Fruit fly (Drosophila melanogaster) whole organism, embryonic: ENCODE data around the gene Sp1.

Experiments
- CG10267 ChIP-seq: fragments of 200-800 bp; sonication (Bioruptor generic); optimal IDR thresholded peaks from 2 replicates; lab custom pipeline; 2018; ENCODE audit warnings: missing biosample characterization, mild to moderate bottlenecking, missing genetic modification characterization, moderate library complexity
- CG10959 ChIP-seq: fragments of 200-800 bp; sonication (Bioruptor generic); IDR thresholded peaks from 2 replicates; pipeline ENCODE4 v1.3.6; 2022; ENCODE audit warnings: missing biosample characterization, missing genetic modification characterization
- CG11247 ChIP-seq: fragments of 200-800 bp; sonication (Bioruptor generic); IDR thresholded peaks from 2 replicates; pipeline ENCODE4 v1.3.6; 2022; ENCODE audit warnings: missing biosample characterization, missing genetic modification characterization
- CG11456 ChIP-seq: fragments of 200-800 bp; sonication (Bioruptor generic); IDR thresholded peaks from 3 replicates; pipeline ENCODE4 v1.3.6; 2022; ENCODE audit warnings: missing biosample characterization, missing genetic modification characterization
- CG11723 ChIP-seq: fragments of 200-800 bp; sonication (Bioruptor generic); optimal IDR thresholded peaks from 2 replicates; lab custom pipeline; 2017; ENCODE audit warnings: missing biosample characterization, mild to moderate bottlenecking, missing genetic modification characterization
- CG12236 ChIP-seq: fragments of 200-800 bp; sonication (Bioruptor generic); optimal IDR thresholded peaks from 2 replicates; lab custom pipeline; 2016; ENCODE audit warnings: missing biosample characterization, missing genetic modification characterization
- CG14014 ChIP-seq: fragments of 200-800 bp; sonication (Bioruptor generic); IDR thresholded peaks from 2 replicates; pipeline ENCODE4 v1.3.6; 2022; ENCODE audit warnings: missing biosample characterization, missing genetic modification characterization
- CG1602 ChIP-seq: fragments of 200-800 bp; sonication (Bioruptor generic); optimal IDR thresholded peaks from 3 replicates; lab custom pipeline; 2016; ENCODE audit warnings: missing biosample characterization, missing genetic modification characterization
- CG16779 ChIP-seq: fragments of 200-800 bp; sonication (Bioruptor generic); IDR thresholded peaks from 2 replicates; pipeline ENCODE4 v1.3.6; 2022; ENCODE audit warnings: missing biosample characterization, missing genetic modification characterization
- CG17359 ChIP-seq: fragments of 200-800 bp; sonication (Bioruptor generic); optimal IDR thresholded peaks from 3 replicates; lab custom pipeline; 2018; ENCODE audit warnings: missing biosample characterization, mild to moderate bottlenecking, missing genetic modification characterization, moderate library complexity
- CG17612 ChIP-seq: fragments of 200-800 bp; sonication (Bioruptor generic); IDR thresholded peaks from 2 replicates; pipeline ENCODE4 v1.3.6; 2022; ENCODE audit warnings: missing biosample characterization, missing genetic modification characterization
- CG18262 ChIP-seq: fragments of 200-800 bp; optimal IDR thresholded peaks from 3 replicates; lab custom pipeline; 2019; ENCODE audit warnings: missing biosample characterization, mild to moderate bottlenecking, missing genetic modification characterization, moderate library complexity
- CG31224 ChIP-seq: fragments of 200-800 bp; sonication (Bioruptor generic); IDR thresholded peaks from 2 replicates; pipeline ENCODE4 v1.3.6; 2022; ENCODE audit warnings: missing biosample characterization, missing genetic modification characterization
- CG3407 ChIP-seq: fragments of 200-800 bp; sonication (Bioruptor generic); optimal IDR thresholded peaks from 2 replicates; lab custom pipeline; 2018; ENCODE audit warnings: missing biosample characterization, mild to moderate bottlenecking, missing genetic modification characterization
- CG4360 ChIP-seq: fragments of 200-800 bp; sonication (Bioruptor generic); IDR thresholded peaks from 2 replicates; pipeline ENCODE4 v1.3.6; 2022; ENCODE audit warnings: missing biosample characterization, missing genetic modification characterization
- CG43689 ChIP-seq: fragments of 200-800 bp; sonication (Bioruptor generic); IDR thresholded peaks from 2 replicates; pipeline ENCODE4 v1.3.6; 2022; ENCODE audit warnings: missing biosample characterization, missing genetic modification characterization
- CG6813 ChIP-seq: fragments of 200-800 bp; sonication (Bioruptor generic); optimal IDR thresholded peaks from 2 replicates; lab custom pipeline; 2017; ENCODE audit warnings: missing biosample characterization, missing genetic modification characterization, mild to moderate bottlenecking, moderate library complexity, missing genetic modification reagents
- CG8359 ChIP-seq: fragments of 200-800 bp; sonication (Bioruptor generic); optimal IDR thresholded peaks from 2 replicates; lab custom pipeline; 2017; ENCODE audit warnings: missing biosample characterization, mild to moderate bottlenecking, missing genetic modification characterization, borderline replicate concordance
- CG8924 ChIP-seq: fragments of 200-800 bp; optimal IDR thresholded peaks from 3 replicates; lab custom pipeline; 2019; ENCODE audit warnings: missing biosample characterization, mild to moderate bottlenecking, missing genetic modification characterization, moderate library complexity
- D ChIP-seq, 2 experiments: fragments of 200-800 bp in 1 of 2; fragments of >200 bp in 1 of 2; sonication (Bioruptor generic) in 1 of 2; optimal IDR thresholded peaks; 2 replicates in 1 of 2; 3 replicates in 1 of 2; lab custom pipeline; 2017; ENCODE audit warnings: mild to moderate bottlenecking in 1 of 2, missing biosample characterization in 1 of 2, missing genetic modification characterization in 1 of 2, missing genetic modification reagents in 1 of 2
- D19B ChIP-seq: fragments of 200-800 bp; sonication (Bioruptor generic); optimal IDR thresholded peaks from 2 replicates; lab custom pipeline; 2017; ENCODE audit warnings: missing biosample characterization, mild to moderate bottlenecking, missing genetic modification characterization
- Dbx ChIP-seq: fragments of 200-800 bp; sonication (Bioruptor generic); IDR thresholded peaks from 3 replicates; pipeline ENCODE4 v1.3.6; 2022; ENCODE audit warnings: missing biosample characterization, missing genetic modification characterization
- Dek ChIP-seq: fragments of 200-800 bp; sonication (Bioruptor generic); optimal IDR thresholded peaks from 3 replicates; lab custom pipeline; 2019; ENCODE audit warnings: missing biosample characterization, mild to moderate bottlenecking, missing genetic modification characterization, moderate library complexity
- E2f1 ChIP-seq: fragments of 200-800 bp; sonication (Bioruptor generic); IDR thresholded peaks from 2 replicates; pipeline ENCODE4 v1.3.6; 2022; ENCODE audit warnings: missing biosample characterization, missing genetic modification characterization
- HLHmδ ChIP-seq: fragments of 200-800 bp; sonication (Bioruptor generic); optimal IDR thresholded peaks from 2 replicates; lab custom pipeline; 2018; ENCODE audit warnings: missing biosample characterization, mild to moderate bottlenecking, missing genetic modification characterization, moderate library complexity
- Hr78 ChIP-seq, 2 experiments: fragments of 200-800 bp in 1 of 2; fragments of >200 bp in 1 of 2; sonication (Bioruptor generic) in 1 of 2; optimal IDR thresholded peaks; 2 replicates each; lab custom pipeline; 2017 to 2019; ENCODE audit warnings: missing biosample characterization in 2 of 2, missing genetic modification characterization in 2 of 2, mild to moderate bottlenecking in 1 of 2, moderate library complexity in 1 of 2
- MTF-1 ChIP-seq: fragments of 200-800 bp; sonication (Bioruptor generic); optimal IDR thresholded peaks from 2 replicates; lab custom pipeline; 2018; ENCODE audit warnings: missing biosample characterization, mild to moderate bottlenecking, missing genetic modification characterization, borderline replicate concordance
- Mrtf ChIP-seq: fragments of 200-800 bp; sonication (Bioruptor generic); IDR thresholded peaks from 3 replicates; pipeline ENCODE4 v1.3.6; 2022; ENCODE audit warnings: missing biosample characterization, missing genetic modification characterization
- NFAT ChIP-seq: fragments of 200-800 bp; sonication (Bioruptor generic); IDR thresholded peaks from 2 replicates; pipeline ENCODE4 v1.3.6; 2022; ENCODE audit warnings: missing biosample characterization, missing genetic modification characterization
- Nf-YC ChIP-seq: fragments of 200-800 bp; optimal IDR thresholded peaks from 3 replicates; lab custom pipeline; 2019; ENCODE audit warnings: missing biosample characterization, mild to moderate bottlenecking, missing genetic modification characterization, moderate library complexity
- Oli ChIP-seq: fragments of 200-800 bp; sonication (Bioruptor generic); optimal IDR thresholded peaks from 2 replicates; lab custom pipeline; 2018; ENCODE audit warnings: missing biosample characterization, mild to moderate bottlenecking, missing genetic modification characterization, moderate library complexity
- Poxn ChIP-seq: fragments of 200-800 bp; sonication (Bioruptor generic); IDR thresholded peaks from 2 replicates; pipeline ENCODE4 v1.3.6; 2022; ENCODE audit warnings: missing biosample characterization, missing genetic modification characterization
- Ravus ChIP-seq: fragments of 200-800 bp; sonication (Bioruptor generic); IDR thresholded peaks from 2 replicates; pipeline ENCODE4 v1.3.6; 2022; ENCODE audit warnings: missing biosample characterization, missing genetic modification characterization
- Stat92E ChIP-seq, 3 experiments: fragments of >200 bp in 2 of 3; fragments of 200-800 bp in 1 of 3; sonication (Bioruptor generic) in 1 of 3; optimal IDR thresholded peaks; 2 replicates each; lab custom pipeline; 2017 to 2019; ENCODE audit warnings: missing biosample characterization in 3 of 3, missing genetic modification characterization in 3 of 3, mild to moderate bottlenecking in 1 of 3, moderate library complexity in 1 of 3
- ac ChIP-seq: fragments of 200-800 bp; sonication (Bioruptor generic); optimal IDR thresholded peaks from 3 replicates; lab custom pipeline; 2017; ENCODE audit warnings: missing biosample characterization, mild to moderate bottlenecking, missing genetic modification characterization
- ap ChIP-seq: fragments of 200-800 bp; sonication (Bioruptor generic); IDR thresholded peaks from 2 replicates; pipeline ENCODE4 v1.3.6; 2022; ENCODE audit warnings: missing biosample characterization, missing genetic modification characterization
- ara ChIP-seq: fragments of 200-800 bp; sonication (Bioruptor generic); IDR thresholded peaks from 2 replicates; pipeline ENCODE4 v1.3.6; 2022; ENCODE audit warnings: missing biosample characterization, missing genetic modification characterization
- crc ChIP-seq: fragments of 200-800 bp; sonication (Bioruptor generic); optimal IDR thresholded peaks from 2 replicates; lab custom pipeline; 2016; ENCODE audit warnings: missing biosample characterization, missing genetic modification characterization
- dati ChIP-seq: fragments of 200-800 bp; sonication (Bioruptor generic); IDR thresholded peaks from 2 replicates; pipeline ENCODE4 v1.3.6; 2022; ENCODE audit warnings: missing biosample characterization, missing genetic modification characterization
- fru ChIP-seq: fragments of >200 bp; optimal IDR thresholded peaks from 2 replicates; lab custom pipeline; 2017
- gfzf ChIP-seq: fragments of 200-800 bp; sonication (Bioruptor generic); optimal IDR thresholded peaks from 2 replicates; lab custom pipeline; 2016; ENCODE audit warnings: missing biosample characterization, mild to moderate bottlenecking, missing genetic modification characterization, moderate library complexity
- hth ChIP-seq: fragments of >200 bp; optimal IDR thresholded peaks from 2 replicates; lab custom pipeline; 2017; ENCODE audit warnings: inconsistent platforms
- jing ChIP-seq: fragments of 200-800 bp; sonication (Bioruptor generic); optimal IDR thresholded peaks from 2 replicates; lab custom pipeline; 2018; ENCODE audit warnings: missing biosample characterization, mild to moderate bottlenecking, missing genetic modification characterization
- nau ChIP-seq: fragments of 200-800 bp; sonication (Bioruptor generic); optimal IDR thresholded peaks from 3 replicates; lab custom pipeline; 2017; ENCODE audit warnings: missing biosample characterization, mild to moderate bottlenecking, missing genetic modification characterization, missing genetic modification reagents
- nom ChIP-seq: fragments of 200-800 bp; sonication (Bioruptor generic); optimal IDR thresholded peaks from 2 replicates; lab custom pipeline; 2017; ENCODE audit warnings: missing biosample characterization, missing genetic modification characterization, mild to moderate bottlenecking, moderate library complexity, missing genetic modification reagents
- peb ChIP-seq: fragments of 200-800 bp; sonication (Bioruptor generic); IDR thresholded peaks from 2 replicates; pipeline ENCODE4 v1.3.6; 2022; ENCODE audit warnings: missing biosample characterization, missing genetic modification characterization
- repo ChIP-seq: fragments of 200-800 bp; sonication (Bioruptor generic); optimal IDR thresholded peaks from 2 replicates; lab custom pipeline; 2016; ENCODE audit warnings: missing biosample characterization, missing genetic modification characterization
- rib ChIP-seq: fragments of 200-800 bp; sonication (Bioruptor generic); IDR thresholded peaks from 2 replicates; pipeline ENCODE4 v1.3.6; 2022; ENCODE audit warnings: missing biosample characterization, missing genetic modification characterization
- row ChIP-seq: fragments of 200-800 bp; sonication (Bioruptor generic); IDR thresholded peaks from 3 replicates; pipeline ENCODE4 v1.3.6; 2022; ENCODE audit warnings: missing biosample characterization, missing genetic modification characterization
- usp ChIP-seq: fragments of >200 bp; optimal IDR thresholded peaks from 2 replicates; lab custom pipeline; 2017; ENCODE audit warnings: missing biosample characterization, missing genetic modification characterization
- wek ChIP-seq: fragments of 200-800 bp; sonication (Bioruptor generic); optimal IDR thresholded peaks from 3 replicates; lab custom pipeline; 2018; ENCODE audit warnings: missing biosample characterization, mild to moderate bottlenecking, missing genetic modification characterization, moderate library complexity

Gene Sp1

DNA sequence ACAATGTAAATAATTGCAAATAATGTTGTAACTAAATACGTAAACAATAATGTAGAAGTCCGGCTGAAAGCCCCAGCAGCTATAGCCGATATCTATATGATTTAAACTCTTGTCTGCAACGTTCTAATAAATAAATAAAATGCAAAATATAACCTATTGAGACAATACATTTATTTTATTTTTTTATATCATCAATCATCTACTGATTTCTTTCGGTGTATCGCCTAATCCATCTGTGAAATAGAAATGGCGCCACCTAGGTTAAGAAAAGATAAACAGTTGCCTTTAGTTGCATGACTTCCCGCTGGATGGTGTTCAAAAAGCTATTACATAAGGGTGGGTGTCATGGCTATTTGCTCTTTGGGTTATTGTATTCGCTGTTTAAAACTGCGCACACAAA, 41.8 kb upstream of the Sp1 start (continued):
- TF ChIP-seq nom (GFP tag; lab: Kevin White, UChicago) (peak; percentile 94), CG11456 (GFP tag; lab: Robert Waterston, UW) (peak; percentile 96), repo (peak; percentile 69), hth (no peak), CG10267 (tag; lab: Kevin White, UChicago) (peak; percentile 95), Stat92E (GFP tag; optimal IDR thresholded peaks at IDR 0.05; lab: Kevin White, UChicago) (peak in 1 of 3 experiments; percentile 74), CG6813 (peak; percentile 98), CG14014 (GFP tag; lab: Robert Waterston, UW) (peak; percentile 95), CG10959 (GFP tag; lab: Robert Waterston, UW) (peak; percentile 78), peb (GFP tag; lab: Robert Waterston, UW) (peak; percentile 76), CG31224 (GFP tag; lab: Robert Waterston, UW) (peak; percentile 84), Poxn (GFP tag; lab: Robert Waterston, UW) (peak; percentile 77), CG3407 (GFP tag; lab: Kevin White, UChicago) (peak; percentile 92), usp (GFP tag; lab: Kevin White, UChicago) (no peak), ara (GFP tag; lab: Robert Waterston, UW) (peak; percentile 92), CG11247 (GFP tag; lab: Robert Waterston, UW) (peak; percentile 95), CG8359 (GFP tag; lab: Kevin White, UChicago) (peak; percentile 88), D (optimal IDR thresholded peaks at IDR 0.05; lab: Kevin White, UChicago) (no peak), D (GFP tag; optimal IDR thresholded peaks at IDR 0.05; lab: Kevin White, UChicago) (peak; percentile 93), dati (peak; percentile 76; the same call in 1 of the 2 replicates), rib (GFP tag; lab: Robert Waterston, UW) (peak; percentile 91), CG12236 (GFP tag; lab: Kevin White, UChicago) (peak; percentile 59), CG17612 (GFP tag; lab: Robert Waterston, UW) (peak; percentile 81), Nf-YC (tag; lab: Kevin White, UChicago) (peak; percentile 89), CG18262 (tag; lab: Kevin White, UChicago) (peak; percentile 97), ac (GFP tag; lab: Kevin White, UChicago) (peak; percentile 94), Dek (tag; lab: Kevin White, UChicago) (peak; percentile 96), D19B (peak; percentile 89), CG8924 (tag; lab: Kevin White, UChicago) (peak; percentile 98), ap (peak; percentile 88), MTF-1 (GFP tag; lab: Kevin White, UChicago) (peak; percentile 89), jing (GFP tag; lab: Kevin White, UChicago) (peak; percentile 87), CG17359 (peak; percentile 97), CG11723 (GFP tag; lab: Kevin White, UChicago) (peak; percentile 93), fru (no peak), CG43689 (GFP tag; lab: Robert Waterston, UW) (peak; percentile 71), wek (GFP tag; lab: Kevin White, UChicago) (peak; percentile 89), crc (GFP tag; lab: Kevin White, UChicago) (peak; percentile 77), Mrtf (GFP tag; lab: Robert Waterston, UW) (peak; percentile 87), CG16779 (GFP tag; lab: Robert Waterston, UW) (peak; percentile 94), row (GFP tag; lab: Robert Waterston, UW) (peak; percentile 84), gfzf (GFP tag; lab: Kevin White, UChicago) (peak; percentile 32), Hr78 (GFP tag; optimal IDR thresholded peaks at IDR 0.05; lab: Kevin White, UChicago) (peak in 1 of 2 experiments; percentile 85), E2f1 (GFP tag; lab: Robert Waterston, UW) (peak; percentile 93), Ravus (GFP tag; lab: Robert Waterston, UW) (peak; percentile 73), NFAT (GFP tag; lab: Robert Waterston, UW) (peak; percentile 94), CG1602 (GFP tag; lab: Kevin White, UChicago) (peak; percentile 86), nau (GFP tag; lab: Kevin White, UChicago) (peak; percentile 93), Dbx (GFP tag; lab: Robert Waterston, UW) (peak; percentile 95), HLHmδ (GFP tag; lab: Kevin White, UChicago) (no peak), CG4360 (GFP tag; lab: Robert Waterston, UW) (peak; percentile 72), Oli (tag; lab: Kevin White, UChicago) (peak; percentile 95)
